Fruit fly (Drosophila melanogaster): ENCODE data around the gene CG2129.

The CG2129 gene

DNA sequence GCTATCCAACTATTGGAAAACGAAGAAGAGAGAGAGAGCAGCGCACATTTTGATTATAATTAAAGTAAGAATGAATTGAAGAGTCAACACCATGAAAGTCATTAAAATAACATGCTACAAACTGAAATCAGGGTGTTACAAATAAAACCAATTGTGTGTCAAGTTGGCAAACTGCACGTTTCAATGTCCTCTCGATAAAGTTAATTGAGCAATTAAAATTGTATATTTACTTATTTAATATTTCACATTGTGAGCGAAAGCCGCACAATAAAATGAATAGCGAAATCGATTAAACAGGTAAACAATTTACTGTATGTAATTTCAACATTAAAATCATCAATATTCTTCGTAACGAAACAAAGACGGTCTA lies 50.5 kb downstream of the CG2129 start:
- TF ChIP-seq Sin3A (optimal IDR thresholded peaks at IDR 0.05) (no peak), insv (optimal IDR thresholded peaks at IDR 0.05) (no peak), ttk (optimal IDR thresholded peaks at IDR 0.05) (no peak), Myc (optimal IDR thresholded peaks at IDR 0.05) (no peak), psq (optimal IDR thresholded peaks at IDR 0.05) (no peak)

DNA sequence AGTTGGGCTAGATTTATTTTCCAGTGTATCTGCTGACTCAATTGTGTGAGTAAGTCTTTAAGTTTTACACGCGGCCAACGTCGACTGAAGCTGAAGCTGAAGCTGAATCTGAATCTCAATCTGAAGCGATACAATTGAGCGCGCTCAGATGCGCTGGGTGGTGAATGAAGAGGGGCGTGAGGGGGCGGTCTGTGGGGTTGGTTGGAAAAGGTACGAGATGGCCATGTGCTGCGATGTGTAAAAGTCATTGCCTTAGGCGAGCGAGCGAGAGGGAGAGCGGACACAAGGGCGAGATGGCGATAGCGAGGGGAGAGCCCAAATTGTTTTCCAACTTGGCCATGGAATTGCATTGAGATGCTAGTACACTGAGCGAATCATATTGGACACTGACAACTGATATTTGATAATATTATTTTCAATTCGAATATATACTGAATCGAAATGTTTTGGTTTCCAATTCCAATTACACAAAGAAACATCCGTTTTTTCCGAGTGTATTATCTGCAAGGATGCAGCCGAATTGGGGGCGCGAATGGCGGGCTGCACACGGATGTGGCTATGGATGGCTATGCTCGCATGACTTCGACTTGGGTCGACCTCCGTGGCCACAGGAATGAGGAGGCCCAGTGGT lies 51.1 kb downstream of the CG2129 start:
- no peak for TF ChIP-seq Sin3A (optimal IDR thresholded peaks at IDR 0.05)
- TF ChIP-seq insv (optimal IDR thresholded peaks at IDR 0.05): no peak
- no peak for TF ChIP-seq h (optimal IDR thresholded peaks at IDR 0.05)
- TF ChIP-seq ttk (optimal IDR thresholded peaks at IDR 0.05): no peak
- no peak for TF ChIP-seq psq (optimal IDR thresholded peaks at IDR 0.05)
- no peak for TF ChIP-seq Myc (optimal IDR thresholded peaks at IDR 0.05)
